Worm (Caenorhabditis elegans): ENCODE results near the gene ttr-38.

DNA sequence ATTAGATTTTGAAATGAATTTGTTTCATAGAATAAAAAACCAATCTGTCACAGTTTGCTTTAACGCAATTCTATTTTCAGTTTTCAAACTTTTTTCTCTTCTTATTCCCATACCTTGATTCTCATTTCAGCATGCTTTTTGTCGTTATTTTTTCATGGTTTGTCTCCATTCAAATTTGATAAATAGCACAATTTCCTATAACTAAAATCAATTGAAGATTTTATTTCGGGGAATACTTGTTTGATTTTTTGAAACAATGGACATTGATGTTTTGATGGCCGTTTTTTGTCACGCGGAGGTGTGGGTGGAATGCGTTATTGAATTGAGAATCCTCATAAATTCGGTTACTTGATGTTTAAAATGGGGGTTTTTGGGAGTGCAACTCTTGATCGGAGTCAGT is 31.3 kb downstream of the ttr-38 start, which contains the start of gene B0416.11:
- TF ChIP-seq skn-1 (tag; optimal IDR thresholded peaks at IDR 0.05) (no peak), egl-27 (tag; optimal IDR thresholded peaks at IDR 0.05) (no peak), nhr-237 (tag; optimal IDR thresholded peaks at IDR 0.05) (no peak), R02D3.7 (tag; optimal IDR thresholded peaks at IDR 0.05) (no peak), nhr-10 (tag; optimal IDR thresholded peaks at IDR 0.05) (no peak), nhr-25 (tag; optimal IDR thresholded peaks at IDR 0.05) (no peak), Y55F3AM.14 (GFP tag; optimal IDR thresholded peaks at IDR 0.05) (no peak), elt-3 (tag; optimal IDR thresholded peaks at IDR 0.05) (no peak), ama-1 (optimal IDR thresholded peaks at IDR 0.05) (no peak), lin-11 (tag; optimal IDR thresholded peaks at IDR 0.05) (no peak), zag-1 (tag; optimal IDR thresholded peaks at IDR 0.05) (no peak)

All from whole organism, L2 larva.